Fruit fly (Drosophila melanogaster) whole organism, embryonic: Measurements from ENCODE around the gene CG32590.
A peak's percentile ranks its signal among the peaks of the same experiment; 100 is the strongest.

ENCODE experiments used
- Atf6 ChIP-seq: fragments of 200-800 bp; sonication (Bioruptor generic); IDR thresholded peaks from 2 replicates; pipeline ENCODE4 v1.3.6; 2022; ENCODE audit warnings: missing biosample characterization, missing genetic modification characterization
- Bgb ChIP-seq: fragments of 200-800 bp; sonication (Bioruptor generic); IDR thresholded peaks from 2 replicates; pipeline ENCODE4 v1.3.6; 2022; ENCODE audit warnings: missing biosample characterization, missing genetic modification characterization; ENCODE audit not compliant: partially characterized antibody
- BtbVII ChIP-seq: fragments of 200-800 bp; sonication (Bioruptor generic); optimal IDR thresholded peaks from 3 replicates; lab custom pipeline; 2017; ENCODE audit warnings: missing biosample characterization, mild to moderate bottlenecking, missing genetic modification characterization
- CG10274 ChIP-seq: fragments of 200-800 bp; sonication (Bioruptor generic); optimal IDR thresholded peaks from 3 replicates; lab custom pipeline; 2017; ENCODE audit warnings: missing biosample characterization, mild to moderate bottlenecking, missing genetic modification characterization
- CG10321 ChIP-seq: fragments of 200-800 bp; sonication (Bioruptor generic); IDR thresholded peaks from 2 replicates; pipeline ENCODE4 v1.3.6; 2022; ENCODE audit warnings: missing biosample characterization, missing genetic modification characterization
- CG10366 ChIP-seq: fragments of 200-800 bp; sonication (Bioruptor generic); IDR thresholded peaks from 2 replicates; pipeline ENCODE4 v1.3.6; 2022; ENCODE audit warnings: missing biosample characterization, missing genetic modification characterization
- CG12769 ChIP-seq: fragments of 200-800 bp; sonication (Bioruptor generic); optimal IDR thresholded peaks from 2 replicates; lab custom pipeline; 2019; ENCODE audit warnings: missing biosample characterization, mild to moderate bottlenecking, missing genetic modification characterization, moderate library complexity
- CG13123 ChIP-seq: fragments of 200-800 bp; sonication (Bioruptor generic); optimal IDR thresholded peaks from 2 replicates; lab custom pipeline; 2016; ENCODE audit warnings: missing biosample characterization, missing genetic modification characterization
- CG13296 ChIP-seq: fragments of 200-800 bp; sonication (Bioruptor generic); optimal IDR thresholded peaks from 3 replicates; lab custom pipeline; 2018; ENCODE audit warnings: missing biosample characterization, mild to moderate bottlenecking, missing genetic modification characterization
- CG14965 ChIP-seq: fragments of 200-800 bp; sonication (Bioruptor generic); optimal IDR thresholded peaks from 2 replicates; lab custom pipeline; 2016; ENCODE audit warnings: missing biosample characterization, missing genetic modification characterization, borderline replicate concordance
- CG1602 ChIP-seq: fragments of 200-800 bp; sonication (Bioruptor generic); optimal IDR thresholded peaks from 3 replicates; lab custom pipeline; 2016; ENCODE audit warnings: missing biosample characterization, missing genetic modification characterization
- CG17359 ChIP-seq: fragments of 200-800 bp; sonication (Bioruptor generic); optimal IDR thresholded peaks from 3 replicates; lab custom pipeline; 2018; ENCODE audit warnings: missing biosample characterization, mild to moderate bottlenecking, missing genetic modification characterization, moderate library complexity
- CG17612 ChIP-seq: fragments of 200-800 bp; sonication (Bioruptor generic); IDR thresholded peaks from 2 replicates; pipeline ENCODE4 v1.3.6; 2022; ENCODE audit warnings: missing biosample characterization, missing genetic modification characterization
- CG30020 ChIP-seq: fragments of 200-800 bp; optimal IDR thresholded peaks from 2 replicates; lab custom pipeline; 2019; ENCODE audit warnings: missing biosample characterization, mild to moderate bottlenecking, missing genetic modification characterization, moderate library complexity
- CG33213 ChIP-seq: fragments of 200-800 bp; sonication (Bioruptor generic); optimal IDR thresholded peaks from 3 replicates; lab custom pipeline; 2016; ENCODE audit warnings: missing biosample characterization, missing genetic modification characterization
- CG3995 ChIP-seq: fragments of 200-800 bp; sonication (Bioruptor generic); optimal IDR thresholded peaks from 3 replicates; lab custom pipeline; 2016; ENCODE audit warnings: missing biosample characterization, missing genetic modification characterization
- CG4404 ChIP-seq: fragments of 200-800 bp; sonication (Bioruptor generic); IDR thresholded peaks from 2 replicates; pipeline ENCODE4 v1.3.6; 2022; ENCODE audit warnings: missing biosample characterization, missing genetic modification characterization
- CG4730 ChIP-seq: fragments of 200-800 bp; sonication (Bioruptor generic); IDR thresholded peaks from 2 replicates; pipeline ENCODE4 v1.3.6; 2022; ENCODE audit warnings: missing biosample characterization, missing genetic modification characterization
- CG6689 ChIP-seq: fragments of 200-800 bp; sonication (Bioruptor generic); IDR thresholded peaks from 2 replicates; pipeline ENCODE4 v1.3.6; 2022; ENCODE audit warnings: missing biosample characterization, missing genetic modification characterization
- CG6813 ChIP-seq: fragments of 200-800 bp; sonication (Bioruptor generic); optimal IDR thresholded peaks from 2 replicates; lab custom pipeline; 2017; ENCODE audit warnings: missing biosample characterization, missing genetic modification characterization, mild to moderate bottlenecking, moderate library complexity, missing genetic modification reagents
- CG7357 ChIP-seq: fragments of 200-800 bp; sonication (Bioruptor generic); IDR thresholded peaks from 3 replicates; pipeline ENCODE4 v1.3.6; 2022; ENCODE audit warnings: missing biosample characterization, missing genetic modification characterization
- CG8281 ChIP-seq: fragments of 200-800 bp; sonication (Bioruptor generic); optimal IDR thresholded peaks from 2 replicates; lab custom pipeline; 2018; ENCODE audit warnings: missing biosample characterization, mild to moderate bottlenecking, missing genetic modification characterization, moderate library complexity
- CG9797 ChIP-seq: fragments of 200-800 bp; sonication (Bioruptor generic); optimal IDR thresholded peaks from 3 replicates; lab custom pipeline; 2018; ENCODE audit warnings: missing biosample characterization, mild to moderate bottlenecking, missing genetic modification characterization
- CTCF ChIP-seq: fragments of 200-800 bp; sonication (Bioruptor generic); optimal IDR thresholded peaks from 2 replicates; lab custom pipeline; 2017; ENCODE audit warnings: missing biosample characterization, mild to moderate bottlenecking, missing genetic modification characterization, moderate library complexity
- D19A ChIP-seq: fragments of 200-800 bp; optimal IDR thresholded peaks from 3 replicates; lab custom pipeline; 2019; ENCODE audit warnings: missing biosample characterization, mild to moderate bottlenecking, missing genetic modification characterization, moderate library complexity
- Doc3 ChIP-seq: fragments of 200-800 bp; sonication (Bioruptor generic); IDR thresholded peaks from 3 replicates; pipeline ENCODE4 v1.3.6; 2022; ENCODE audit warnings: missing biosample characterization, missing genetic modification characterization; ENCODE audit not compliant: partially characterized antibody
- Ets65A ChIP-seq: fragments of 200-800 bp; sonication (Bioruptor generic); peaks from one replicate; lab custom pipeline; 2016; ENCODE audit warnings: missing biosample characterization, missing genetic modification characterization
- Gug ChIP-seq: fragments of 200-800 bp; sonication (Bioruptor generic); IDR thresholded peaks from 4 replicates; pipeline ENCODE4 v1.3.6; 2022; ENCODE audit warnings: missing biosample characterization, missing genetic modification characterization
- H2.0 ChIP-seq: fragments of 200-800 bp; sonication (Bioruptor generic); IDR thresholded peaks from 2 replicates; pipeline ENCODE4 v1.3.6; 2022; ENCODE audit warnings: missing biosample characterization, missing genetic modification characterization
- Lim3 ChIP-seq: fragments of 200-800 bp; sonication (Bioruptor generic); IDR thresholded peaks from 2 replicates; pipeline ENCODE4 v1.3.6; 2022; ENCODE audit warnings: missing biosample characterization, missing genetic modification characterization
- NFAT ChIP-seq: fragments of 200-800 bp; sonication (Bioruptor generic); IDR thresholded peaks from 2 replicates; pipeline ENCODE4 v1.3.6; 2022; ENCODE audit warnings: missing biosample characterization, missing genetic modification characterization
- NK7.1 ChIP-seq: fragments of 200-800 bp; sonication (Bioruptor generic); optimal IDR thresholded peaks from 3 replicates; lab custom pipeline; 2016; ENCODE audit warnings: missing biosample characterization, missing genetic modification characterization
- Poxn ChIP-seq: fragments of 200-800 bp; sonication (Bioruptor generic); IDR thresholded peaks from 2 replicates; pipeline ENCODE4 v1.3.6; 2022; ENCODE audit warnings: missing biosample characterization, missing genetic modification characterization
- Rfx ChIP-seq: fragments of 200-800 bp; sonication (Bioruptor generic); IDR thresholded peaks from 2 replicates; pipeline ENCODE4 v1.3.6; 2022; ENCODE audit warnings: missing biosample characterization, missing genetic modification characterization
- chinmo ChIP-seq: fragments of 200-800 bp; sonication (Bioruptor generic); IDR thresholded peaks from 4 replicates; pipeline ENCODE4 v1.3.6; 2022; ENCODE audit warnings: missing biosample characterization, missing genetic modification characterization; ENCODE audit not compliant: partially characterized antibody
- corto ChIP-seq: fragments of 200-800 bp; sonication (Bioruptor generic); optimal IDR thresholded peaks from 2 replicates; lab custom pipeline; 2016; ENCODE audit warnings: missing biosample characterization, mild to moderate bottlenecking, missing genetic modification characterization, moderate library complexity
- da ChIP-seq: fragments of 200-800 bp; sonication (Bioruptor generic); optimal IDR thresholded peaks from 2 replicates; lab custom pipeline; 2016; ENCODE audit warnings: missing biosample characterization, missing genetic modification characterization
- fu2 ChIP-seq: fragments of 200-800 bp; sonication (Bioruptor generic); optimal IDR thresholded peaks from 2 replicates; lab custom pipeline; 2016; ENCODE audit warnings: missing biosample characterization, missing genetic modification characterization
- gce ChIP-seq: fragments of 200-800 bp; sonication (Bioruptor generic); IDR thresholded peaks from 3 replicates; pipeline ENCODE4 v1.3.6; 2022; ENCODE audit warnings: missing biosample characterization, missing genetic modification characterization
- gfzf ChIP-seq: fragments of 200-800 bp; sonication (Bioruptor generic); optimal IDR thresholded peaks from 2 replicates; lab custom pipeline; 2016; ENCODE audit warnings: missing biosample characterization, mild to moderate bottlenecking, missing genetic modification characterization, moderate library complexity
- grau ChIP-seq: fragments of 200-800 bp; optimal IDR thresholded peaks from 3 replicates; lab custom pipeline; 2019; ENCODE audit warnings: missing biosample characterization, mild to moderate bottlenecking, missing genetic modification characterization, moderate library complexity
- gt ChIP-seq: fragments of 200-800 bp; sonication (Bioruptor generic); IDR thresholded peaks from 2 replicates; pipeline ENCODE4 v1.3.6; 2022; ENCODE audit warnings: missing biosample characterization, missing genetic modification characterization
- h ChIP-seq: fragments of >200 bp; optimal IDR thresholded peaks from 2 replicates; lab custom pipeline; 2017
- hth ChIP-seq: fragments of >200 bp; optimal IDR thresholded peaks from 2 replicates; lab custom pipeline; 2017; ENCODE audit warnings: inconsistent platforms
- lmd ChIP-seq: fragments of 200-800 bp; sonication (Bioruptor generic); IDR thresholded peaks from 2 replicates; pipeline ENCODE4 v1.3.6; 2022; ENCODE audit warnings: missing biosample characterization, missing genetic modification characterization
- mam ChIP-seq: fragments of 200-800 bp; sonication (Bioruptor generic); optimal IDR thresholded peaks from 3 replicates; lab custom pipeline; 2016; ENCODE audit warnings: missing biosample characterization, missing genetic modification characterization
- mld ChIP-seq: fragments of 200-800 bp; sonication (Bioruptor generic); IDR thresholded peaks from 3 replicates; pipeline ENCODE4 v1.3.6; 2022; ENCODE audit warnings: missing biosample characterization, missing genetic modification characterization; ENCODE audit not compliant: partially characterized antibody
- run ChIP-seq: fragments of 200-800 bp; sonication (Bioruptor generic); optimal IDR thresholded peaks from 3 replicates; lab custom pipeline; 2018; ENCODE audit warnings: missing biosample characterization, mild to moderate bottlenecking, missing genetic modification characterization
- sob ChIP-seq: fragments of 200-800 bp; sonication (Bioruptor generic); IDR thresholded peaks from 2 replicates; pipeline ENCODE4 v1.3.6; 2022; ENCODE audit warnings: missing biosample characterization, missing genetic modification characterization
- stc ChIP-seq: fragments of 200-800 bp; sonication (Bioruptor generic); IDR thresholded peaks from 2 replicates; pipeline ENCODE4 v1.3.6; 2022; ENCODE audit warnings: missing biosample characterization, missing genetic modification characterization
- stwl ChIP-seq: fragments of 200-800 bp; sonication (Bioruptor generic); optimal IDR thresholded peaks from 3 replicates; lab custom pipeline; 2018; ENCODE audit warnings: missing biosample characterization, mild to moderate bottlenecking, missing genetic modification characterization, moderate library complexity
- tll ChIP-seq, 2 experiments: fragments of 200-800 bp in 1 of 2; fragments of >200 bp in 1 of 2; sonication (Bioruptor generic) in 1 of 2; optimal IDR thresholded peaks; 2 replicates each; lab custom pipeline; 2017 to 2019; ENCODE audit warnings: missing biosample characterization in 2 of 2, missing genetic modification characterization in 2 of 2, mild to moderate bottlenecking in 1 of 2, moderate library complexity in 1 of 2

Gene CG32590

dm6 chrX:14825922-14826617 is 12.8 kb downstream of the CG32590 start, which contains the start of gene rut (continued):
- TF ChIP-seq CG1602 (no peak), h (lab: Kevin White, UChicago) (no peak), run (no peak), CG12769 (tag; lab: Kevin White, UChicago) (no peak), BtbVII (GFP tag; lab: Kevin White, UChicago) (no peak), CG14965 (GFP tag; lab: Kevin White, UChicago) (no peak), Poxn (no peak), mld (GFP tag; lab: Robert Waterston, UW) (peak; percentile 93), chinmo (GFP tag; lab: Robert Waterston, UW) (peak; percentile 97), CTCF (peak; percentile 17), CG10274 (peak; percentile 14), H2.0 (no peak), CG13123 (GFP tag; lab: Kevin White, UChicago) (no peak), CG10321 (no peak), CG33213 (GFP tag; lab: Kevin White, UChicago) (no peak), gfzf (GFP tag; lab: Kevin White, UChicago) (peak; percentile 45), CG10366 (peak; percentile 22; the same call in 1 of the 2 replicates), NFAT (GFP tag; lab: Robert Waterston, UW) (peak; percentile 39; the same call in 1 of the 2 replicates), CG3995 (GFP tag; lab: Kevin White, UChicago) (peak; percentile 84), CG30020 (tag; lab: Kevin White, UChicago) (no peak), CG9797 (GFP tag; lab: Kevin White, UChicago) (no peak), corto (GFP tag; lab: Kevin White, UChicago) (no peak), CG6813 (GFP tag; lab: Kevin White, UChicago) (no peak), sob (GFP tag; lab: Robert Waterston, UW) (peak; percentile 46; the same call in 1 of the 2 replicates), CG8281 (no peak), gce (GFP tag; lab: Robert Waterston, UW) (no peak), Doc3 (GFP tag; lab: Robert Waterston, UW) (peak; percentile 90), CG4404 (GFP tag; lab: Robert Waterston, UW) (no peak), CG4730 (no peak), stwl (tag; lab: Kevin White, UChicago) (peak; percentile 11), Bgb (peak; percentile 98), CG17359 (tag; lab: Kevin White, UChicago) (no peak), NK7.1 (GFP tag; lab: Kevin White, UChicago) (no peak), da (no peak), CG17612 (GFP tag; lab: Robert Waterston, UW) (no peak), stc (0 out of 2 replicates have a peak, but pooled peaks have one; percentile 26), lmd (GFP tag; lab: Robert Waterston, UW) (no peak), Lim3 (GFP tag; lab: Robert Waterston, UW) (no peak), gt (no peak), mam (GFP tag; lab: Kevin White, UChicago) (peak; percentile 27), Gug (GFP tag; lab: Robert Waterston, UW) (no peak; the same call in 3 of the 4 replicates), Atf6 (GFP tag; lab: Robert Waterston, UW) (no peak), tll (GFP tag; optimal IDR thresholded peaks at IDR 0.05; lab: Kevin White, UChicago) (no peak), D19A (tag; lab: Kevin White, UChicago) (no peak), CG7357 (GFP tag; lab: Robert Waterston, UW) (no peak), grau (tag; lab: Kevin White, UChicago) (no peak), CG6689 (GFP tag; lab: Robert Waterston, UW) (0 out of 2 replicates have a peak, but pooled peaks have one; percentile 7), hth (lab: Kevin White, UChicago) (no peak), Rfx (GFP tag; lab: Robert Waterston, UW) (peak; percentile 69), CG13296 (GFP tag; lab: Kevin White, UChicago) (no peak), Ets65A (GFP tag; lab: Kevin White, UChicago) (peak; percentile 96), fu2 (GFP tag; lab: Kevin White, UChicago) (no peak)
